Fruit fly (Drosophila melanogaster): ENCODE data around the gene Zmynd8.
A peak's percentile ranks its signal among the peaks of the same experiment; 100 is the strongest.

Zmynd8 gene

DNA sequence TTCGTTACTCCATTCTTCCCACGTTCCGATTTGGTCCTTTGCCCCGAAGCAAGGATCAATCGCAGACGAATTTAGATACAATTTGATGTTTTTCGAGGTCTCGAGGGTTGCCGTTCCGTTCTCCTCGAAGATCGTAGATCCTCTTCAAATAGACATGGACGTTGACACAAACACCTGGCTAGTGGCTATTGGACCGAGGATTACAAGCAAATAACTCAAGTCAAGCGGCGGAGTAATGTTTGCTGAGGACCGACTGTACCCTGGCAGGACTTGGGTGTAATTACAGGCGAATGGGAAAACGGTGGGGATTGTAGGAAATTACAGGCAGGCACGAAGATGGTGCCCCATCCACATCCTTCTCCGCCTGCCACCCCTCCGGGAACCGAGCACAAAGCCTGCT, 28.3 kb downstream of the Zmynd8 start:
- no peak for TF ChIP-seq Pdp1 (GFP tag; optimal IDR thresholded peaks at IDR 0.05)
- TF ChIP-seq NC2α (GFP tag; optimal IDR thresholded peaks at IDR 0.05), result no peak
- peak; percentile 50 for TF ChIP-seq ac (GFP tag; optimal IDR thresholded peaks at IDR 0.05)
- TF ChIP-seq Kr (GFP tag; optimal IDR thresholded peaks at IDR 0.05), result peak; percentile 9
- TF ChIP-seq Nf-YB (GFP tag; optimal IDR thresholded peaks at IDR 0.05), result no peak
- no peak for TF ChIP-seq ranshi (GFP tag; IDR thresholded peaks at IDR 0.05)
- no peak for TF ChIP-seq HHEX (GFP tag; optimal IDR thresholded peaks at IDR 0.05)
- TF ChIP-seq CG16815 (GFP tag; optimal IDR thresholded peaks at IDR 0.05), result no peak
- no peak for TF ChIP-seq salm (tag; optimal IDR thresholded peaks at IDR 0.05)
- peak in 1 of 2 experiments; percentile 68 for TF ChIP-seq tll (GFP tag; optimal IDR thresholded peaks at IDR 0.05)
- TF ChIP-seq zfh1 (GFP tag; IDR thresholded peaks at IDR 0.05), result no peak
- TF ChIP-seq CG4360 (GFP tag; IDR thresholded peaks at IDR 0.05), result no peak
- TF ChIP-seq CG1647 (GFP tag; optimal IDR thresholded peaks at IDR 0.05), result no peak

DNA sequence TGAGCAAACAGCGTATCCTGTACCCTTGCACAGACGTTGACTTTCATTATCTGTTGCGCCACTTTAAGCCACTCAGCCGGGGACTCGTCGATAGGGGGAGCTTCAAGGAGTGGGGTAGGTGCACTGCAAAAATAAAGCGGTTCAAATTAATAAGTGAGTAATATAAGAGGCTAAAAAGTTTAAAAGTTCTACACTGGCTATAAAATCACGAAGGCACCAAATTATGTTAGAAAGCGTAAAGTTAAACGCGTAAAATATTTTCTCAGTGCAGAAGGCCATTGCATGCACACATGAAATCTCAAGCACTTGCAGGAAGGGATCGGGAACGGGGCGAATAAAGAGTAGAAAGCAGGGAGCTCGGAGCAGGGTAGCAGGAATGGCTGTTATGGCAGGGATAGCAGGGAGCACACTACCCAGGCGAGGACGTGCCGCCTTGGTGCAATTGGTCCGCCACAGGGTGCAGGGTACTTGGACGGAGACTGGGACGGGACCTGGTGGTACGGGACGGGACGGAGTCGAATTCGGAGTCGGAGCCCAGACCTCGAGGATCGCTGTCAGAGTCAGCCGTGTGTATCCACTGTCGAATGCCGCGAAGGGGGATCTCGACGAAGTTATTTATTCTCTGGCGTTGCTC, 29.0 kb downstream of the Zmynd8 start:
- TF ChIP-seq CG10979 (tag; optimal IDR thresholded peaks at IDR 0.05) (peak; percentile 48), CG18262 (tag; optimal IDR thresholded peaks at IDR 0.05) (peak; percentile 45), phol (tag; optimal IDR thresholded peaks at IDR 0.05) (peak; percentile 16), Adf1 (GFP tag; IDR thresholded peaks at IDR 0.05) (no peak), luna (GFP tag; optimal IDR thresholded peaks at IDR 0.05) (no peak), Dek (tag; optimal IDR thresholded peaks at IDR 0.05) (no peak), lola (GFP tag; optimal IDR thresholded peaks at IDR 0.05) (peak in 1 of 3 experiments; percentile 32), CG7839 (tag; optimal IDR thresholded peaks at IDR 0.05) (no peak), nom (GFP tag; optimal IDR thresholded peaks at IDR 0.05) (peak; percentile 79), CG4424 (GFP tag; optimal IDR thresholded peaks at IDR 0.05) (peak; percentile 32), CG16815 (GFP tag; optimal IDR thresholded peaks at IDR 0.05) (peak; percentile 25), dmrt11E (tag; optimal IDR thresholded peaks at IDR 0.05) (peak; percentile 65), NfI (GFP tag; optimal IDR thresholded peaks at IDR 0.05) (no peak), CG4404 (GFP tag; IDR thresholded peaks at IDR 0.05) (peak; percentile 8; the same call in 1 of the 2 replicates), CG12744 (GFP tag; optimal IDR thresholded peaks at IDR 0.05) (no peak), CG12104 (GFP tag; optimal IDR thresholded peaks at IDR 0.05) (no peak), chif (GFP tag; optimal IDR thresholded peaks at IDR 0.05) (peak in 1 of 2 experiments; percentile 6), sisA (GFP tag; IDR thresholded peaks at IDR 0.05) (no peak), jigr1 (GFP tag; IDR thresholded peaks at IDR 0.05) (no peak), D19A (tag; optimal IDR thresholded peaks at IDR 0.05) (no peak), CG17186 (GFP tag; optimal IDR thresholded peaks at IDR 0.05) (no peak), CG5180 (GFP tag; optimal IDR thresholded peaks at IDR 0.05) (no peak), HmgD (GFP tag; optimal IDR thresholded peaks at IDR 0.05) (no peak), lbe (GFP tag; optimal IDR thresholded peaks at IDR 0.05) (peak; percentile 88), CG18764 (GFP tag; optimal IDR thresholded peaks at IDR 0.05) (no peak), bsh (GFP tag; optimal IDR thresholded peaks at IDR 0.05) (peak; percentile 7 to 49), Antp (GFP tag; optimal IDR thresholded peaks at IDR 0.05) (peak; percentile 0), CG30020 (tag; optimal IDR thresholded peaks at IDR 0.05) (no peak), Nf-YA (GFP tag; IDR thresholded peaks at IDR 0.05) (no peak), pum (GFP tag; optimal IDR thresholded peaks at IDR 0.05) (peak; percentile 1), CG9609 (GFP tag; optimal IDR thresholded peaks at IDR 0.05) (peak; percentile 1), Drgx (GFP tag; IDR thresholded peaks at IDR 0.05) (peak; percentile 61), inv (GFP tag; IDR thresholded peaks at IDR 0.05; ENCODE audit: partially characterized antibody) (no peak), abd-A (tag; optimal IDR thresholded peaks at IDR 0.05) (no peak), sens (GFP tag) (peak; percentile 73), Ets65A (GFP tag) (peak; percentile 87), CG11247 (GFP tag; IDR thresholded peaks at IDR 0.05) (no peak)

All from whole organism, embryonic.